Worm (Caenorhabditis elegans) whole organism, late embryonic: ENCODE results near the gene mbl-1.

ENCODE experiments used
- C08G9.2 ChIP-seq: sonication (generic microtip); optimal IDR thresholded peaks from 2 replicates; lab custom pipeline; 2016; ENCODE audit warnings: mild to moderate bottlenecking, missing genetic modification characterization, moderate library complexity, missing compliant biosample characterization
- C38D4.7 ChIP-seq: fragments of 200-800 bp; sonication (Bioruptor generic); optimal IDR thresholded peaks from 2 replicates; lab custom pipeline; 2018; ENCODE audit warnings: mild to moderate bottlenecking, missing genetic modification characterization, moderate library complexity, missing compliant biosample characterization
- F13H6.1 ChIP-seq: sonication (generic microtip); optimal IDR thresholded peaks from 2 replicates; lab custom pipeline; 2016; ENCODE audit warnings: missing genetic modification characterization, missing compliant biosample characterization
- K02D7.2 ChIP-seq: sonication (generic microtip); optimal IDR thresholded peaks from 2 replicates; lab custom pipeline; 2017; ENCODE audit warnings: mild to moderate bottlenecking, missing genetic modification characterization, missing compliant biosample characterization
- K09A11.1 ChIP-seq: sonication (generic microtip); optimal IDR thresholded peaks from 2 replicates; lab custom pipeline; 2017; ENCODE audit warnings: antibody characterized with exemption, mild to moderate bottlenecking, missing genetic modification characterization, missing compliant biosample characterization; ENCODE audit not compliant: insufficient read depth
- ahr-1 ChIP-seq: sonication (generic microtip); optimal IDR thresholded peaks from 2 replicates; lab custom pipeline; 2016; ENCODE audit warnings: missing genetic modification characterization, missing compliant biosample characterization
- ceh-19 ChIP-seq: fragments of 200-800 bp; sonication (Bioruptor generic); optimal IDR thresholded peaks from 2 replicates; lab custom pipeline; 2018; ENCODE audit warnings: mild to moderate bottlenecking, missing genetic modification characterization, missing compliant biosample characterization
- ceh-22 ChIP-seq: sonication (generic microtip); optimal IDR thresholded peaks from 2 replicates; lab custom pipeline; 2017; ENCODE audit warnings: missing biosample characterization, missing genetic modification characterization
- ceh-31 ChIP-seq: sonication (generic microtip); optimal IDR thresholded peaks from 2 replicates; lab custom pipeline; 2016; ENCODE audit warnings: missing genetic modification characterization, missing compliant biosample characterization
- ceh-45 ChIP-seq: fragments of 200-800 bp; sonication (Bioruptor generic); IDR thresholded peaks from 2 replicates; pipeline ENCODE4 v1.3.6; 2022; ENCODE audit warnings: missing genetic modification reagents, missing genetic modification characterization, missing compliant biosample characterization
- ceh-48 ChIP-seq: sonication (generic microtip); optimal IDR thresholded peaks from 2 replicates; lab custom pipeline; 2016; ENCODE audit warnings: missing genetic modification characterization, inconsistent platforms, missing compliant biosample characterization
- ceh-6 ChIP-seq: fragments of 200-800 bp; sonication (Bioruptor generic); optimal IDR thresholded peaks from 2 replicates; lab custom pipeline; 2018; ENCODE audit warnings: mild to moderate bottlenecking, missing genetic modification characterization, missing compliant biosample characterization
- ceh-9 ChIP-seq: sonication (generic microtip); optimal IDR thresholded peaks from 2 replicates; lab custom pipeline; 2016; ENCODE audit warnings: mild to moderate bottlenecking, missing genetic modification characterization, inconsistent platforms, missing compliant biosample characterization
- che-1 ChIP-seq: sonication (generic microtip); optimal IDR thresholded peaks from 2 replicates; lab custom pipeline; 2016; ENCODE audit warnings: mild to moderate bottlenecking, missing genetic modification characterization, missing compliant biosample characterization
- dve-1 ChIP-seq: sonication (generic microtip); optimal IDR thresholded peaks from 2 replicates; lab custom pipeline; 2017; ENCODE audit warnings: antibody characterized with exemption, mild to moderate bottlenecking, missing genetic modification characterization, missing compliant biosample characterization
- elt-2 ChIP-seq: sonication (generic microtip); optimal IDR thresholded peaks from 2 replicates; lab custom pipeline; 2016; ENCODE audit warnings: missing genetic modification reagents, missing genetic modification characterization, missing compliant biosample characterization
- elt-4 ChIP-seq: sonication (generic microtip); optimal IDR thresholded peaks from 2 replicates; lab custom pipeline; 2016; ENCODE audit warnings: missing genetic modification characterization, missing compliant biosample characterization
- ets-4 ChIP-seq: sonication (generic microtip); optimal IDR thresholded peaks from 2 replicates; lab custom pipeline; 2016; ENCODE audit warnings: missing genetic modification characterization, missing compliant biosample characterization
- eyg-1 ChIP-seq: sonication (generic microtip); optimal IDR thresholded peaks from 2 replicates; lab custom pipeline; 2016; ENCODE audit warnings: missing genotype, missing genetic modification characterization, missing compliant biosample characterization
- fkh-10 ChIP-seq: fragments of 150-350 bp; optimal IDR thresholded peaks from 2 replicates; lab custom pipeline; 2014; ENCODE audit warnings: missing biosample characterization, missing genetic modification reagents, missing genetic modification characterization
- fkh-6 ChIP-seq: sonication (generic microtip); optimal IDR thresholded peaks from 2 replicates; lab custom pipeline; 2016; ENCODE audit warnings: missing genetic modification characterization, missing compliant biosample characterization
- gmeb-2 ChIP-seq: sonication (generic microtip); optimal IDR thresholded peaks from 2 replicates; lab custom pipeline; 2016; ENCODE audit warnings: missing genetic modification characterization, inconsistent platforms, missing compliant biosample characterization
- hlh-13 ChIP-seq: fragments of 200-800 bp; sonication (Bioruptor generic); optimal IDR thresholded peaks from 2 replicates; lab custom pipeline; 2018; ENCODE audit warnings: mild to moderate bottlenecking, missing genetic modification characterization, missing compliant biosample characterization
- hlh-15 ChIP-seq: sonication (generic microtip); optimal IDR thresholded peaks from 2 replicates; lab custom pipeline; 2016; ENCODE audit warnings: missing genetic modification characterization, missing compliant biosample characterization
- hlh-30 ChIP-seq: sonication (generic microtip); optimal IDR thresholded peaks from 2 replicates; lab custom pipeline; 2017; ENCODE audit warnings: antibody characterized with exemption, missing genetic modification characterization, missing compliant biosample characterization; ENCODE audit not compliant: insufficient read depth
- lim-6 ChIP-seq: sonication (generic microtip); optimal IDR thresholded peaks from 2 replicates; lab custom pipeline; 2016; ENCODE audit warnings: missing genetic modification characterization, missing compliant biosample characterization
- lin-11 ChIP-seq: fragments of 200-800 bp; sonication (Bioruptor generic); optimal IDR thresholded peaks from 2 replicates; lab custom pipeline; 2018; ENCODE audit warnings: mild to moderate bottlenecking, missing genetic modification characterization, missing compliant biosample characterization
- mec-3 ChIP-seq: sonication (generic microtip); optimal IDR thresholded peaks from 2 replicates; lab custom pipeline; 2016; ENCODE audit warnings: borderline replicate concordance, missing genetic modification characterization, missing compliant biosample characterization
- nfya-1 ChIP-seq: sonication (generic microtip); optimal IDR thresholded peaks from 2 replicates; lab custom pipeline; 2017; ENCODE audit warnings: missing genetic modification characterization, mild to moderate bottlenecking, missing compliant biosample characterization, antibody characterized with exemption, moderate library complexity
- nhr-11 ChIP-seq: fragments of 150-350 bp; optimal IDR thresholded peaks from 2 replicates; lab custom pipeline; 2014; ENCODE audit warnings: missing biosample characterization, missing genetic modification characterization
- npax-4 ChIP-seq: sonication (generic microtip); optimal IDR thresholded peaks from 2 replicates; lab custom pipeline; 2016; ENCODE audit warnings: missing genetic modification characterization, missing compliant biosample characterization
- pat-9 ChIP-seq: fragments of 200-800 bp; sonication (Bioruptor generic); optimal IDR thresholded peaks from 2 replicates; lab custom pipeline; 2018; ENCODE audit warnings: mild to moderate bottlenecking, missing genetic modification characterization, moderate library complexity, missing compliant biosample characterization
- pax-1 ChIP-seq: fragments of 150-350 bp; optimal IDR thresholded peaks from 2 replicates; lab custom pipeline; 2014; ENCODE audit warnings: missing biosample characterization, missing genetic modification characterization
- pha-2 ChIP-seq: sonication (generic microtip); optimal IDR thresholded peaks from 2 replicates; lab custom pipeline; 2017; ENCODE audit warnings: mild to moderate bottlenecking, missing genetic modification characterization, missing compliant biosample characterization
- pha-4 ChIP-seq: fragments of 150-350 bp; optimal IDR thresholded peaks from 2 replicates; lab custom pipeline; 2018; ENCODE audit warnings: missing biosample characterization, missing genetic modification reagents, missing genetic modification characterization
- pqm-1 ChIP-seq: sonication (generic microtip); optimal IDR thresholded peaks from 2 replicates; lab custom pipeline; 2016; ENCODE audit warnings: missing genetic modification characterization, missing compliant biosample characterization
- ref-2 ChIP-seq: sonication (generic microtip); optimal IDR thresholded peaks from 2 replicates; lab custom pipeline; 2016; ENCODE audit warnings: missing genetic modification characterization, missing compliant biosample characterization
- sdc-2 ChIP-seq: sonication (generic microtip); optimal IDR thresholded peaks from 2 replicates; lab custom pipeline; 2016; ENCODE audit warnings: missing genotype, missing genetic modification characterization, missing compliant biosample characterization
- sox-2 ChIP-seq: fragments of 200-800 bp; sonication (Bioruptor generic); IDR thresholded peaks from 2 replicates; pipeline ENCODE4 v1.3.6; 2022; ENCODE audit warnings: missing genetic modification reagents, missing genetic modification characterization, missing compliant biosample characterization
- tbx-2 ChIP-seq: sonication (generic microtip); optimal IDR thresholded peaks from 2 replicates; lab custom pipeline; 2016; ENCODE audit warnings: missing genetic modification characterization, missing compliant biosample characterization
- tbx-7 ChIP-seq: sonication (generic microtip); optimal IDR thresholded peaks from 2 replicates; lab custom pipeline; 2016; ENCODE audit warnings: missing genotype, missing genetic modification characterization, missing compliant biosample characterization
- ttx-3 ChIP-seq: sonication (generic microtip); optimal IDR thresholded peaks from 2 replicates; lab custom pipeline; 2016; ENCODE audit warnings: missing genetic modification reagents, missing genetic modification characterization, missing compliant biosample characterization
- unc-3 ChIP-seq, 2 experiments: fragments of 200-800 bp in 1 of 2; sonication (Bioruptor generic) in 1 of 2; sonication (generic microtip) in 1 of 2; conservative IDR thresholded peaks in 1 of 2; optimal IDR thresholded peaks in 1 of 2; 2 replicates each; pipeline versions ENCODE4 v1.3.6 to Lab custom; 2016 to 2022; ENCODE audit warnings: missing compliant biosample characterization in 2 of 2, missing genetic modification characterization in 2 of 2, missing genetic modification reagents in 1 of 2
- unc-42 ChIP-seq: sonication (generic microtip); optimal IDR thresholded peaks from 2 replicates; lab custom pipeline; 2016; ENCODE audit warnings: missing genotype, missing genetic modification characterization, missing compliant biosample characterization
- unc-86 ChIP-seq: sonication (generic microtip); optimal IDR thresholded peaks from 2 replicates; lab custom pipeline; 2016; ENCODE audit warnings: missing genetic modification characterization, missing compliant biosample characterization
- zip-5 ChIP-seq: sonication (generic microtip); optimal IDR thresholded peaks from 2 replicates; lab custom pipeline; 2016; ENCODE audit warnings: missing genetic modification characterization, missing compliant biosample characterization
- ztf-16 ChIP-seq: sonication (generic microtip); optimal IDR thresholded peaks from 2 replicates; lab custom pipeline; 2017; ENCODE audit warnings: missing genetic modification characterization, missing compliant biosample characterization

Gene mbl-1

DNA sequence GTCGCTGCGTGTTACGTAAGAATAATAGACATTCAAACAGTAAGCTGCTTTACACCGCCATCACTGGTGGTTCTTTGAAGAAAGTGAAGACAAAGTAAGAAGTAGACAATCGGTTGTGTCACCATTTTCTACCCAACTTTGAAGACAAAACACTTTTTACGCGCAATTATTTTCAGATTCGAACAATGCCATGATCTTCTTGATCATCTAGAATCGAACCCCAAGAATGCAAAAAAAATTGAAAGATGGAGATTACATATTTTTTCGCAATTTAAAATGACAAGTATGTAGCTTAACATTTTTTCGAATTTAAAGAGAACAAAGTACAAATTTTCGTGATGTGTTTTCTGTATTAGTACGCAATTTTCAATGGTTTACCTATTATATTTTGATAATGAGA lies 42.5 kb downstream of the mbl-1 start, which contains the start of gene F35B3.4:
TSS of gene F35B3.4 (minus strand) at position 101 of the 400 bp plus-strand sequence.
- TF ChIP-seq tbx-2 (tag; lab: Kevin White, UChicago) (no peak), ets-4 (tag; lab: Kevin White, UChicago) (no peak), unc-42 (no peak), ceh-48 (no peak), lin-11 (tag; lab: Kevin White, UChicago) (no peak), zip-5 (tag; lab: Kevin White, UChicago) (no peak), sox-2 (GFP tag; lab: Robert Waterston, UW) (no peak), mec-3 (no peak), elt-4 (tag; lab: Kevin White, UChicago) (no peak), nhr-11 (tag; lab: Kevin White, UChicago) (no peak), pha-2 (tag; lab: Kevin White, UChicago) (no peak), unc-3 (GFP tag; conservative IDR thresholded peaks at IDR 0.05; lab: Robert Waterston, UW) (no peak), unc-3 (tag; optimal IDR thresholded peaks at IDR 0.05; lab: Kevin White, UChicago) (no peak), K02D7.2 (tag; lab: Kevin White, UChicago) (no peak)

DNA sequence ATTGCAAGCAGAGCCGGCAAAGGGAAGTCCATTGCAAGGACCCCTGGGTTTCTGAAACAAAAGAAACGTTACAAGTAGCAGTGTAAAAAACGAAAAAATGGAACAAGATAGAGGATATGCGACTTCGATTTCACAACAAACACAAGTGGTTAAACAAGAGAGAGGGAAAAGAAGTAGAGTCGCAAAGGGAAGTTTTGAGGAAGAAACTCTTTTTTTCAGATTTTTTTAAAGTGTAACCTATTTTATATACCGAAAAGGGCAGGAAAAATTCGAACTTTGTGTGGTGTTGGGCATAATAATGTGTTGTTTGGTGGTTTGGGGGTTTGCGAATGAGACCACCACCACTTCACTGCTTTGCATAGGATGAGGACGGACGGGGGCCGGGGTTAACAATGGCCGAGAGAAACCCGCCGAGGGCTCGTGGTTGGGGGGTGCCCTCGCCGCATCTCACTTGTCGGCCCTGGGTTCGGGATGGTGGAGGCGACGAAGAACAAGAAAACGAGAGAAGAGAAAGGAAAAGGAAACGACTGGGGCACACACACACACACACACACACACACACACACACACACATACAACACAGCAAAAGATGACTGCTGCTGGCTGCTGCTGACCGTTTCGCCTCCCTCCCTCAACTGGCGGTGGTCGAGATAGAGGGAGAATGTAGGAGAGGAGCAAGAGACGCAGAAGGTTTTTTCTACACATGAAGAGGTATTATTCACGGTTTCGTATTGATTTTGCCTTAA lies 51.9 kb downstream of the mbl-1 start, which contains the start of gene ptrn-1:
TSS of gene ptrn-1 (minus strand) at position 51 of the 746 bp plus-strand sequence.
- TF ChIP-seq gmeb-2 (tag; lab: Kevin White, UChicago) (peak; percentile 2), nhr-11 (tag; lab: Kevin White, UChicago) (no peak), unc-86 (tag; lab: Kevin White, UChicago) (peak; percentile 37), zip-5 (tag; lab: Kevin White, UChicago) (peak; percentile 6), hlh-30 (tag; lab: Kevin White, UChicago) (peak; percentile 73), ttx-3 (tag; lab: Kevin White, UChicago) (peak; percentile 30), F13H6.1 (no peak), sdc-2 (peak; percentile 73), pat-9 (tag; lab: Kevin White, UChicago) (peak; percentile 50), fkh-6 (tag; lab: Kevin White, UChicago) (no peak), nfya-1 (tag; lab: Kevin White, UChicago) (peak; percentile 72), pha-2 (tag; lab: Kevin White, UChicago) (peak; percentile 30), pax-1 (no peak), pha-4 (tag; lab: Kevin White, UChicago) (no peak), sox-2 (GFP tag; lab: Robert Waterston, UW) (no peak), mec-3 (no peak), eyg-1 (tag; lab: Kevin White, UChicago) (peak; percentile 22), ceh-9 (no peak), hlh-13 (GFP tag; lab: Kevin White, UChicago) (no peak), fkh-10 (GFP tag; lab: Kevin White, UChicago) (no peak), hlh-15 (tag; lab: Kevin White, UChicago) (no peak), ref-2 (tag; lab: Kevin White, UChicago) (peak; percentile 46), tbx-2 (tag; lab: Kevin White, UChicago) (peak; percentile 65), lim-6 (tag; lab: Kevin White, UChicago) (no peak), che-1 (tag; lab: Kevin White, UChicago) (peak; percentile 47), ceh-19 (GFP tag; lab: Kevin White, UChicago) (peak; percentile 66), ahr-1 (tag; lab: Kevin White, UChicago) (no peak), ceh-22 (tag; lab: Kevin White, UChicago) (no peak), unc-3 (GFP tag; conservative IDR thresholded peaks at IDR 0.05; lab: Robert Waterston, UW) (no peak), unc-3 (tag; optimal IDR thresholded peaks at IDR 0.05; lab: Kevin White, UChicago) (peak; percentile 67), npax-4 (no peak), C38D4.7 (GFP tag; lab: Kevin White, UChicago) (peak; percentile 10), ceh-45 (GFP tag; lab: Robert Waterston, UW) (no peak), unc-42 (peak; percentile 34), ceh-31 (peak; percentile 81), K02D7.2 (tag; lab: Kevin White, UChicago) (peak; percentile 21), C08G9.2 (tag; lab: Kevin White, UChicago) (peak; percentile 57), ceh-6 (GFP tag; lab: Kevin White, UChicago) (peak; percentile 30), ztf-16 (tag; lab: Kevin White, UChicago) (peak; percentile 52), K09A11.1 (tag; lab: Kevin White, UChicago) (no peak), elt-2 (peak; percentile 42), pqm-1 (tag; lab: Kevin White, UChicago) (peak; percentile 26), tbx-7 (tag; lab: Kevin White, UChicago) (no peak), dve-1 (peak; percentile 39)
